Fruit fly (Drosophila melanogaster) whole organism, embryonic: ENCODE measurements around the gene ph-p.

Experiments used
- Antp ChIP-seq: fragments of 200-800 bp; sonication (Bioruptor generic); optimal IDR thresholded peaks from 3 replicates; lab custom pipeline; 2016; ENCODE audit warnings: missing biosample characterization, missing genetic modification characterization
- Asciz ChIP-seq: fragments of 200-800 bp; sonication (Bioruptor generic); optimal IDR thresholded peaks from 2 replicates; lab custom pipeline; 2017; ENCODE audit warnings: missing biosample characterization, mild to moderate bottlenecking, missing genetic modification characterization, missing genetic modification reagents
- B-H1 ChIP-seq: fragments of 200-800 bp; sonication (Bioruptor generic); IDR thresholded peaks from 3 replicates; pipeline ENCODE4 v1.3.6; 2022; ENCODE audit warnings: missing biosample characterization, missing genetic modification characterization
- CG10147 ChIP-seq: fragments of 200-800 bp; sonication (Bioruptor generic); optimal IDR thresholded peaks from 2 replicates; lab custom pipeline; 2019; ENCODE audit warnings: missing biosample characterization, mild to moderate bottlenecking, missing genetic modification characterization, moderate library complexity
- CG10366 ChIP-seq: fragments of 200-800 bp; sonication (Bioruptor generic); IDR thresholded peaks from 2 replicates; pipeline ENCODE4 v1.3.6; 2022; ENCODE audit warnings: missing biosample characterization, missing genetic modification characterization
- CG10565 ChIP-seq: fragments of 200-800 bp; sonication (Bioruptor generic); optimal IDR thresholded peaks from 3 replicates; lab custom pipeline; 2016; ENCODE audit warnings: missing biosample characterization, mild to moderate bottlenecking, missing genetic modification characterization
- CG11456 ChIP-seq: fragments of 200-800 bp; sonication (Bioruptor generic); IDR thresholded peaks from 3 replicates; pipeline ENCODE4 v1.3.6; 2022; ENCODE audit warnings: missing biosample characterization, missing genetic modification characterization
- CG11695 ChIP-seq: fragments of 200-800 bp; sonication (Bioruptor generic); IDR thresholded peaks from 3 replicates; pipeline ENCODE4 v1.3.6; 2022; ENCODE audit warnings: missing biosample characterization, missing genetic modification characterization
- CG14667 ChIP-seq: fragments of 200-800 bp; sonication (Bioruptor generic); IDR thresholded peaks from 2 replicates; pipeline ENCODE4 v1.3.6; 2022; ENCODE audit warnings: missing biosample characterization, missing genetic modification characterization
- CG15073 ChIP-seq: fragments of 200-800 bp; sonication (Bioruptor generic); optimal IDR thresholded peaks from 2 replicates; lab custom pipeline; 2016; ENCODE audit warnings: missing biosample characterization, missing genetic modification characterization
- CG15601 ChIP-seq: fragments of 200-800 bp; sonication (Bioruptor generic); optimal IDR thresholded peaks from 3 replicates; lab custom pipeline; 2019; ENCODE audit warnings: missing biosample characterization, mild to moderate bottlenecking, missing genetic modification characterization, moderate library complexity
- CG1602 ChIP-seq: fragments of 200-800 bp; sonication (Bioruptor generic); optimal IDR thresholded peaks from 3 replicates; lab custom pipeline; 2016; ENCODE audit warnings: missing biosample characterization, missing genetic modification characterization
- CG17385 ChIP-seq: fragments of 200-800 bp; sonication (Bioruptor generic); optimal IDR thresholded peaks from 3 replicates; lab custom pipeline; 2018; ENCODE audit warnings: missing biosample characterization, mild to moderate bottlenecking, missing genetic modification characterization
- CG18262 ChIP-seq: fragments of 200-800 bp; optimal IDR thresholded peaks from 3 replicates; lab custom pipeline; 2019; ENCODE audit warnings: missing biosample characterization, mild to moderate bottlenecking, missing genetic modification characterization, moderate library complexity
- CG18476 ChIP-seq: fragments of 200-800 bp; sonication (Bioruptor generic); optimal IDR thresholded peaks from 2 replicates; lab custom pipeline; 2016; ENCODE audit warnings: missing biosample characterization, mild to moderate bottlenecking, missing genetic modification characterization
- CG32532 ChIP-seq: fragments of 200-800 bp; sonication (Bioruptor generic); IDR thresholded peaks from 2 replicates; pipeline ENCODE4 v1.3.6; 2022; ENCODE audit warnings: missing biosample characterization, missing genetic modification characterization
- CG34376 ChIP-seq: fragments of 200-800 bp; sonication (Bioruptor generic); optimal IDR thresholded peaks from 2 replicates; lab custom pipeline; 2018; ENCODE audit warnings: missing biosample characterization, mild to moderate bottlenecking, missing genetic modification characterization
- CG42726 ChIP-seq: fragments of 200-800 bp; sonication (Bioruptor generic); IDR thresholded peaks from 2 replicates; pipeline ENCODE4 v1.3.6; 2022; ENCODE audit warnings: missing biosample characterization, missing genetic modification characterization; ENCODE audit not compliant: partially characterized antibody
- CG4730 ChIP-seq: fragments of 200-800 bp; sonication (Bioruptor generic); IDR thresholded peaks from 2 replicates; pipeline ENCODE4 v1.3.6; 2022; ENCODE audit warnings: missing biosample characterization, missing genetic modification characterization
- CG8924 ChIP-seq: fragments of 200-800 bp; optimal IDR thresholded peaks from 3 replicates; lab custom pipeline; 2019; ENCODE audit warnings: missing biosample characterization, mild to moderate bottlenecking, missing genetic modification characterization, moderate library complexity
- Camta ChIP-seq: fragments of 200-800 bp; sonication (Bioruptor generic); optimal IDR thresholded peaks from 2 replicates; lab custom pipeline; 2016; ENCODE audit warnings: missing biosample characterization, missing genetic modification characterization
- CoRest ChIP-seq: fragments of 200-800 bp; sonication (Bioruptor generic); optimal IDR thresholded peaks from 3 replicates; lab custom pipeline; 2018; ENCODE audit warnings: missing biosample characterization, mild to moderate bottlenecking, missing genetic modification characterization, moderate library complexity
- Dad ChIP-seq: fragments of 200-800 bp; sonication (Bioruptor generic); optimal IDR thresholded peaks from 3 replicates; lab custom pipeline; 2016; ENCODE audit warnings: missing biosample characterization, missing genetic modification characterization
- Doc3 ChIP-seq: fragments of 200-800 bp; sonication (Bioruptor generic); IDR thresholded peaks from 3 replicates; pipeline ENCODE4 v1.3.6; 2022; ENCODE audit warnings: missing biosample characterization, missing genetic modification characterization; ENCODE audit not compliant: partially characterized antibody
- Dp ChIP-seq: fragments of 200-800 bp; sonication (Bioruptor generic); optimal IDR thresholded peaks from 2 replicates; lab custom pipeline; 2018; ENCODE audit warnings: missing biosample characterization, mild to moderate bottlenecking, missing genetic modification characterization, moderate library complexity
- Med ChIP-seq: fragments of 200-800 bp; sonication (Bioruptor generic); peaks from one replicate; lab custom pipeline; 2016; ENCODE audit warnings: missing biosample characterization, missing genetic modification characterization, mild to moderate bottlenecking, inconsistent platforms, moderate library complexity
- NK7.1 ChIP-seq: fragments of 200-800 bp; sonication (Bioruptor generic); optimal IDR thresholded peaks from 3 replicates; lab custom pipeline; 2016; ENCODE audit warnings: missing biosample characterization, missing genetic modification characterization
- Neu2 ChIP-seq: fragments of 200-800 bp; sonication (Bioruptor generic); optimal IDR thresholded peaks from 3 replicates; lab custom pipeline; 2016; ENCODE audit warnings: missing biosample characterization, missing genetic modification characterization, borderline replicate concordance
- Ptx1 ChIP-seq: fragments of 200-800 bp; sonication (Bioruptor generic); IDR thresholded peaks from 2 replicates; pipeline ENCODE4 v1.3.6; 2022; ENCODE audit warnings: missing biosample characterization, missing genetic modification characterization
- Rfx ChIP-seq: fragments of 200-800 bp; sonication (Bioruptor generic); IDR thresholded peaks from 2 replicates; pipeline ENCODE4 v1.3.6; 2022; ENCODE audit warnings: missing biosample characterization, missing genetic modification characterization
- abd-A ChIP-seq: fragments of 200-800 bp; sonication (Bioruptor generic); optimal IDR thresholded peaks from 3 replicates; lab custom pipeline; 2019; ENCODE audit warnings: missing biosample characterization, mild to moderate bottlenecking, missing genetic modification characterization, moderate library complexity
- ase ChIP-seq: fragments of 200-800 bp; sonication (Bioruptor generic); IDR thresholded peaks from 3 replicates; pipeline ENCODE4 v1.3.6; 2022; ENCODE audit warnings: missing biosample characterization, missing genetic modification characterization
- bigmax ChIP-seq: fragments of 200-800 bp; sonication (Bioruptor generic); optimal IDR thresholded peaks from 2 replicates; lab custom pipeline; 2018; ENCODE audit warnings: missing biosample characterization, mild to moderate bottlenecking, missing genetic modification characterization
- br ChIP-seq: fragments of >200 bp; optimal IDR thresholded peaks from 2 replicates; lab custom pipeline; 2017
- fd102C ChIP-seq: fragments of 200-800 bp; sonication (Bioruptor generic); optimal IDR thresholded peaks from 2 replicates; lab custom pipeline; 2018; ENCODE audit warnings: missing biosample characterization, mild to moderate bottlenecking, missing genetic modification characterization, moderate library complexity
- grau ChIP-seq: fragments of 200-800 bp; optimal IDR thresholded peaks from 3 replicates; lab custom pipeline; 2019; ENCODE audit warnings: missing biosample characterization, mild to moderate bottlenecking, missing genetic modification characterization, moderate library complexity
- inv ChIP-seq: fragments of 200-800 bp; sonication (Bioruptor generic); IDR thresholded peaks from 2 replicates; pipeline ENCODE4 v1.3.6; 2022; ENCODE audit warnings: missing biosample characterization, missing genetic modification characterization; ENCODE audit not compliant: partially characterized antibody
- ken ChIP-seq: fragments of 200-800 bp; sonication (Bioruptor generic); IDR thresholded peaks from 3 replicates; pipeline ENCODE4 v1.3.6; 2022; ENCODE audit warnings: missing biosample characterization, missing genetic modification characterization
- lbe ChIP-seq: fragments of 200-800 bp; sonication (Bioruptor generic); optimal IDR thresholded peaks from 2 replicates; lab custom pipeline; 2016; ENCODE audit warnings: missing biosample characterization, mild to moderate bottlenecking, missing genetic modification characterization
- odd ChIP-seq: fragments of 200-800 bp; sonication (Bioruptor generic); optimal IDR thresholded peaks from 2 replicates; lab custom pipeline; 2017; ENCODE audit warnings: missing biosample characterization, mild to moderate bottlenecking, missing genetic modification characterization
- org-1 ChIP-seq: fragments of 200-800 bp; sonication (Bioruptor generic); optimal IDR thresholded peaks from 2 replicates; lab custom pipeline; 2017; ENCODE audit warnings: missing biosample characterization, missing genetic modification characterization
- prd ChIP-seq, 3 experiments: fragments of >200 bp in 2 of 3; fragments of 200-800 bp in 1 of 3; sonication (Bioruptor generic) in 1 of 3; optimal IDR thresholded peaks in 2 of 3; IDR thresholded peaks in 1 of 3; 2 replicates in 2 of 3; 3 replicates in 1 of 3; pipeline versions ENCODE4 v1.3.6 to Lab custom; 2017 to 2022; ENCODE audit warnings: missing biosample characterization in 1 of 3, missing genetic modification characterization in 1 of 3
- psq ChIP-seq: fragments of 200-800 bp; sonication (Bioruptor generic); optimal IDR thresholded peaks from 2 replicates; lab custom pipeline; 2017; ENCODE audit warnings: missing biosample characterization, missing genetic modification characterization
- pum ChIP-seq: fragments of 200-800 bp; sonication (Bioruptor generic); optimal IDR thresholded peaks from 2 replicates; lab custom pipeline; 2016; ENCODE audit warnings: missing biosample characterization, missing genetic modification characterization
- pzg ChIP-seq: fragments of 200-800 bp; sonication (Bioruptor generic); optimal IDR thresholded peaks from 3 replicates; lab custom pipeline; 2018; ENCODE audit warnings: missing biosample characterization, mild to moderate bottlenecking, missing genetic modification characterization, moderate library complexity
- slbo ChIP-seq: fragments of 200-800 bp; sonication (Bioruptor generic); IDR thresholded peaks from 2 replicates; pipeline ENCODE4 v1.3.6; 2022; ENCODE audit warnings: missing biosample characterization, missing genetic modification characterization
- tgo ChIP-seq: fragments of 200-800 bp; sonication (Bioruptor generic); IDR thresholded peaks from 3 replicates; pipeline ENCODE4 v1.3.6; 2022; ENCODE audit warnings: missing biosample characterization, missing genetic modification characterization
- toy ChIP-seq: fragments of 200-800 bp; sonication (Bioruptor generic); IDR thresholded peaks from 2 replicates; pipeline ENCODE4 v1.3.6; 2022; ENCODE audit warnings: missing biosample characterization, missing genetic modification characterization
- vvl ChIP-seq: fragments of 200-800 bp; sonication (Bioruptor generic); IDR thresholded peaks from 2 replicates; pipeline ENCODE4 v1.3.6; 2022; ENCODE audit warnings: missing biosample characterization, missing genetic modification characterization

Gene ph-p

dm6 chrX:2121716-2122601, 16.2 kb downstream of the ph-p start (continued):
- TF ChIP-seq CG14667 (GFP tag; lab: Robert Waterston, UW) (no peak), B-H1 (GFP tag; lab: Robert Waterston, UW) (no peak), Camta (GFP tag; lab: Kevin White, UChicago) (no peak), Asciz (GFP tag; lab: Kevin White, UChicago) (peak; percentile 13), CG18476 (peak; percentile 8), Dad (GFP tag; lab: Kevin White, UChicago) (no peak), inv (GFP tag; lab: Robert Waterston, UW) (no peak), NK7.1 (GFP tag; lab: Kevin White, UChicago) (no peak), Antp (no peak), CG34376 (GFP tag; lab: Kevin White, UChicago) (no peak), org-1 (peak; percentile 11), CG10366 (GFP tag; lab: Robert Waterston, UW) (no peak; the same call in 1 of the 2 replicates), CoRest (tag; lab: Kevin White, UChicago) (peak; percentile 29), slbo (GFP tag; lab: Robert Waterston, UW) (peak; percentile 24; the same call in 1 of the 2 replicates), CG15601 (peak; percentile 36), CG18262 (peak; percentile 67), CG32532 (0 out of 2 replicates have a peak, but pooled peaks have one; percentile 22), CG11456 (GFP tag; lab: Robert Waterston, UW) (no peak), grau (tag; lab: Kevin White, UChicago) (peak; percentile 96), fd102C (GFP tag; lab: Kevin White, UChicago) (no peak), CG17385 (peak; percentile 10), CG4730 (0 out of 2 replicates have a peak, but pooled peaks have one; percentile 8), pum (GFP tag; lab: Kevin White, UChicago) (peak; percentile 40), odd (GFP tag; lab: Kevin White, UChicago) (peak; percentile 15), Neu2 (GFP tag; lab: Kevin White, UChicago) (no peak), Doc3 (GFP tag; lab: Robert Waterston, UW) (no peak), abd-A (tag; lab: Kevin White, UChicago) (no peak), CG8924 (tag; lab: Kevin White, UChicago) (no peak), CG11695 (GFP tag; lab: Robert Waterston, UW) (0 out of 3 replicates have a peak, but pooled peaks have one; percentile 43), psq (peak; percentile 37), pzg (GFP tag; lab: Kevin White, UChicago) (no peak), CG1602 (GFP tag; lab: Kevin White, UChicago) (no peak), Ptx1 (GFP tag; lab: Robert Waterston, UW) (peak; percentile 34; the same call in 1 of the 2 replicates), Dp (GFP tag; lab: Kevin White, UChicago) (no peak), bigmax (GFP tag; lab: Kevin White, UChicago) (no peak), tgo (no peak), CG10147 (GFP tag; lab: Kevin White, UChicago) (no peak), ase (no peak), vvl (GFP tag; lab: Robert Waterston, UW) (peak; percentile 63; the same call in 1 of the 2 replicates), CG10565 (GFP tag; lab: Kevin White, UChicago) (no peak), Rfx (GFP tag; lab: Robert Waterston, UW) (no peak), prd (optimal IDR thresholded peaks at IDR 0.05; lab: Kevin White, UChicago) (no peak), prd (GFP tag; IDR thresholded peaks at IDR 0.05; lab: Robert Waterston, UW) (peak; percentile 41; the same call in 2 of the 3 replicates), toy (GFP tag; lab: Robert Waterston, UW) (no peak), lbe (GFP tag; lab: Kevin White, UChicago) (no peak), Med (GFP tag; lab: Kevin White, UChicago) (peak; percentile 84), br (lab: Kevin White, UChicago) (no peak), ken (GFP tag; lab: Robert Waterston, UW) (peak; percentile 51; the same call in 1 of the 3 replicates), CG15073 (GFP tag; lab: Kevin White, UChicago) (no peak), CG42726 (no peak)
